Fruit fly (Drosophila melanogaster): ENCODE measurements around the gene Past1.

The Past1 gene

dm6 chr3R:12653511-12654252 is 43.4 kb upstream of the Past1 start (continued):
- TF ChIP-seq B-H2 (GFP tag; optimal IDR thresholded peaks at IDR 0.05), result no peak
- peak; percentile 71 for TF ChIP-seq CG6272 (GFP tag; IDR thresholded peaks at IDR 0.05)
- peak; percentile 69 for TF ChIP-seq CG8089 (GFP tag; optimal IDR thresholded peaks at IDR 0.05)
- peak; percentile 75 for TF ChIP-seq fu2 (GFP tag; optimal IDR thresholded peaks at IDR 0.05)
- TF ChIP-seq CG18619 (GFP tag; optimal IDR thresholded peaks at IDR 0.05), result peak; percentile 82
- peak; percentile 65 for TF ChIP-seq Dek (tag; optimal IDR thresholded peaks at IDR 0.05)
- no peak for TF ChIP-seq BEAF-32 (GFP tag; optimal IDR thresholded peaks at IDR 0.05)
- no peak for TF ChIP-seq CG7745 (tag; optimal IDR thresholded peaks at IDR 0.05)
- no peak for TF ChIP-seq CG31388 (GFP tag; optimal IDR thresholded peaks at IDR 0.05)
- TF ChIP-seq pzg (GFP tag; optimal IDR thresholded peaks at IDR 0.05), result no peak
- TF ChIP-seq CG7271 (tag; optimal IDR thresholded peaks at IDR 0.05), result no peak
- TF ChIP-seq Hsf (GFP tag; optimal IDR thresholded peaks at IDR 0.05), result peak; percentile 72
- TF ChIP-seq ATbp (GFP tag; optimal IDR thresholded peaks at IDR 0.05), result peak; percentile 86
- TF ChIP-seq sqz (GFP tag; optimal IDR thresholded peaks at IDR 0.05), result no peak
- TF ChIP-seq pfk (GFP tag; optimal IDR thresholded peaks at IDR 0.05), result no peak
- TF ChIP-seq unc-4 (GFP tag; IDR thresholded peaks at IDR 0.05; ENCODE audit: partially characterized antibody), result no peak
- TF ChIP-seq CG2875 (GFP tag; optimal IDR thresholded peaks at IDR 0.05), result peak; percentile 70
- peak; percentile 86 for TF ChIP-seq CG6689 (GFP tag; IDR thresholded peaks at IDR 0.05)
- TF ChIP-seq Bdp1 (GFP tag; optimal IDR thresholded peaks at IDR 0.05), result peak; percentile 66
- peak; percentile 80 for TF ChIP-seq Dad (GFP tag; optimal IDR thresholded peaks at IDR 0.05)
- peak; percentile 85 for TF ChIP-seq grau (tag; optimal IDR thresholded peaks at IDR 0.05)
- TF ChIP-seq CG4328 (GFP tag; optimal IDR thresholded peaks at IDR 0.05), result peak; percentile 49
- TF ChIP-seq Ets97D (GFP tag; optimal IDR thresholded peaks at IDR 0.05), result peak; percentile 31
- no peak for TF ChIP-seq CG33557 (GFP tag; optimal IDR thresholded peaks at IDR 0.05)
- TF ChIP-seq CG31224 (GFP tag; IDR thresholded peaks at IDR 0.05), result peak; percentile 70
- peak; percentile 79 for TF ChIP-seq Hr3 (GFP tag; optimal IDR thresholded peaks at IDR 0.05)
- peak; percentile 81 for TF ChIP-seq row (GFP tag; IDR thresholded peaks at IDR 0.05)
- peak; percentile 62 for TF ChIP-seq Poxn (GFP tag; IDR thresholded peaks at IDR 0.05)
- TF ChIP-seq dmrt11E (tag; optimal IDR thresholded peaks at IDR 0.05), result no peak
- peak; percentile 74 for TF ChIP-seq CG10147 (GFP tag; optimal IDR thresholded peaks at IDR 0.05)
- TF ChIP-seq CG14860 (GFP tag; IDR thresholded peaks at IDR 0.05; ENCODE audit: partially characterized antibody), result 0 out of 3 replicates have a peak, but pooled peaks have one; percentile 19
- peak; percentile 56 for TF ChIP-seq CG4282 (GFP tag; optimal IDR thresholded peaks at IDR 0.05)
- TF ChIP-seq CG13123 (GFP tag; optimal IDR thresholded peaks at IDR 0.05), result peak; percentile 30
- no peak for TF ChIP-seq sens-2 (GFP tag; IDR thresholded peaks at IDR 0.05)
- peak; percentile 61 for TF ChIP-seq CG12104 (GFP tag; optimal IDR thresholded peaks at IDR 0.05)
- no peak for TF ChIP-seq CG10431 (GFP tag; optimal IDR thresholded peaks at IDR 0.05)
- peak; percentile 56 for TF ChIP-seq CG10274 (GFP tag; optimal IDR thresholded peaks at IDR 0.05)
- TF ChIP-seq CrebB (tag; optimal IDR thresholded peaks at IDR 0.05), result peak; percentile 56
- TF ChIP-seq CG7963 (GFP tag; IDR thresholded peaks at IDR 0.05; ENCODE audit: partially characterized antibody), result no peak
- TF ChIP-seq CG2120 (GFP tag; optimal IDR thresholded peaks at IDR 0.05), result peak; percentile 79
- TF ChIP-seq CG7357 (GFP tag; IDR thresholded peaks at IDR 0.05), result peak; percentile 81
- TF ChIP-seq NFAT (GFP tag; IDR thresholded peaks at IDR 0.05), result peak; percentile 52; the same call in 1 of the 2 replicates
- TF ChIP-seq CG5180 (GFP tag; optimal IDR thresholded peaks at IDR 0.05), result peak; percentile 72
- TF ChIP-seq CG11093 (GFP tag; IDR thresholded peaks at IDR 0.05), result peak; percentile 81
- TF ChIP-seq bigmax (GFP tag; optimal IDR thresholded peaks at IDR 0.05), result no peak
- peak; percentile 67 for TF ChIP-seq gcm (GFP tag; optimal IDR thresholded peaks at IDR 0.05)
- TF ChIP-seq stwl (tag; optimal IDR thresholded peaks at IDR 0.05), result no peak
- TF ChIP-seq bowl (GFP tag; IDR thresholded peaks at IDR 0.05), result peak; percentile 46; the same call in 1 of the 2 replicates
- peak; percentile 50 for TF ChIP-seq Ravus (GFP tag; IDR thresholded peaks at IDR 0.05)

Measured in whole organism, embryonic.